Worm (Caenorhabditis elegans): Measurements from ENCODE around the gene nhr-40.

- peak; percentile 34 for TF ChIP-seq pat-9 (tag; optimal IDR thresholded peaks at IDR 0.05)
- TF ChIP-seq sox-4 (tag; optimal IDR thresholded peaks at IDR 0.05) = peak; percentile 39
- peak; percentile 69 for TF ChIP-seq tbx-2 (tag; optimal IDR thresholded peaks at IDR 0.05)
- TF ChIP-seq nhr-232 (tag; optimal IDR thresholded peaks at IDR 0.05) = peak; percentile 30
- TF ChIP-seq pax-1 (tag; optimal IDR thresholded peaks at IDR 0.05) = no peak
- no peak for TF ChIP-seq zip-5 (tag; optimal IDR thresholded peaks at IDR 0.05)
- TF ChIP-seq ref-2 (tag; optimal IDR thresholded peaks at IDR 0.05) = peak; percentile 49
- no peak for TF ChIP-seq pha-4 (tag; optimal IDR thresholded peaks at IDR 0.05)
- no peak for TF ChIP-seq unc-3 (GFP tag; conservative IDR thresholded peaks at IDR 0.05)
- peak; percentile 39 for TF ChIP-seq unc-3 (tag; optimal IDR thresholded peaks at IDR 0.05)
Measured at ce11 chrX:2553433-2553860, 40.4 kb upstream of the nhr-40 start.

All from whole organism, late embryonic.